Worm (Caenorhabditis elegans) whole organism, L2 larva: ENCODE measurements around the gene C06B8.7.

Experiments used
- C34F6.9 ChIP-seq: fragments of 150-350 bp; optimal IDR thresholded peaks from 2 replicates; lab custom pipeline; 2014; ENCODE audit warnings: missing biosample characterization, missing genetic modification characterization
- F13H6.1 ChIP-seq: sonication (generic microtip); optimal IDR thresholded peaks from 2 replicates; lab custom pipeline; 2016; ENCODE audit warnings: missing genetic modification characterization, missing compliant biosample characterization
- R02D3.7 ChIP-seq: fragments of 150-350 bp; optimal IDR thresholded peaks from 2 replicates; lab custom pipeline; 2014; ENCODE audit warnings: missing biosample characterization, missing genetic modification characterization
- Y55F3AM.14 ChIP-seq: fragments of 200-800 bp; sonication (Bioruptor generic); optimal IDR thresholded peaks from 2 replicates; lab custom pipeline; 2018; ENCODE audit warnings: mild to moderate bottlenecking, missing genetic modification characterization, missing compliant biosample characterization
- alr-1 ChIP-seq: fragments of 150-350 bp; optimal IDR thresholded peaks from 2 replicates; lab custom pipeline; 2014; ENCODE audit warnings: missing biosample characterization, missing genetic modification characterization
- blmp-1 ChIP-seq: sonication (generic microtip); optimal IDR thresholded peaks from 2 replicates; lab custom pipeline; 2017; ENCODE audit warnings: missing genetic modification characterization, mild to moderate bottlenecking, missing compliant biosample characterization, antibody characterized with exemption, moderate library complexity; ENCODE audit not compliant: insufficient read depth
- ceh-16 ChIP-seq: fragments of 150-350 bp; optimal IDR thresholded peaks from 2 replicates; lab custom pipeline; 2014; ENCODE audit warnings: missing biosample characterization, missing genetic modification characterization
- ceh-82 ChIP-seq: fragments of 150-350 bp; optimal IDR thresholded peaks from 2 replicates; lab custom pipeline; 2014; ENCODE audit warnings: missing biosample characterization, missing genetic modification characterization
- crh-2 ChIP-seq: sonication (generic microtip); optimal IDR thresholded peaks from 2 replicates; lab custom pipeline; 2017; ENCODE audit warnings: missing biosample characterization, missing genetic modification characterization
- egl-27 ChIP-seq: sonication (generic microtip); optimal IDR thresholded peaks from 3 replicates; lab custom pipeline; 2017; ENCODE audit warnings: missing biosample characterization, missing genetic modification reagents, missing genetic modification characterization
- elt-3 ChIP-seq: sonication (generic microtip); optimal IDR thresholded peaks from 2 replicates; lab custom pipeline; 2017; ENCODE audit warnings: missing biosample characterization, missing genetic modification characterization
- fos-1 ChIP-seq: fragments of 150-350 bp; optimal IDR thresholded peaks from 2 replicates; lab custom pipeline; 2014; ENCODE audit warnings: missing biosample characterization, missing genetic modification characterization
- gmeb-1 ChIP-seq: fragments of 150-350 bp; optimal IDR thresholded peaks from 2 replicates; lab custom pipeline; 2014; ENCODE audit warnings: missing biosample characterization, missing genetic modification characterization
- lin-11 ChIP-seq: fragments of 150-350 bp; sonication (generic microtip); optimal IDR thresholded peaks from 2 replicates; lab custom pipeline; 2014; ENCODE audit warnings: missing biosample characterization, missing genetic modification characterization, inconsistent platforms, mixed read lengths
- lin-13 ChIP-seq: fragments of 150-350 bp; optimal IDR thresholded peaks from 2 replicates; lab custom pipeline; 2014; ENCODE audit warnings: missing biosample characterization, missing genetic modification reagents, missing genetic modification characterization
- lin-39 ChIP-seq: fragments of 150-350 bp; optimal IDR thresholded peaks from 2 replicates; lab custom pipeline; 2014; ENCODE audit warnings: missing biosample characterization, missing genetic modification reagents, missing genetic modification characterization
- lsy-2 ChIP-seq, 2 experiments: fragments of 150-350 bp in 1 of 2; sonication (generic microtip) in 1 of 2; optimal IDR thresholded peaks; 2 replicates each; lab custom pipeline; 2014 to 2017; ENCODE audit warnings: missing biosample characterization in 2 of 2, missing genetic modification characterization in 2 of 2
- mdl-1 ChIP-seq, 2 experiments: fragments of 150-350 bp in 1 of 2; sonication (generic microtip) in 1 of 2; optimal IDR thresholded peaks; 2 replicates each; lab custom pipeline; 2017; ENCODE audit warnings: missing biosample characterization in 2 of 2, missing genetic modification characterization in 2 of 2
- nhr-11 ChIP-seq: fragments of 150-350 bp; optimal IDR thresholded peaks from 2 replicates; lab custom pipeline; 2014; ENCODE audit warnings: missing biosample characterization, missing genetic modification characterization
- nhr-12 ChIP-seq: fragments of 150-350 bp; optimal IDR thresholded peaks from 2 replicates; lab custom pipeline; 2014; ENCODE audit warnings: missing biosample characterization, missing genetic modification characterization
- nhr-129 ChIP-seq: fragments of 150-350 bp; optimal IDR thresholded peaks from 2 replicates; lab custom pipeline; 2014; ENCODE audit warnings: missing biosample characterization, missing genetic modification characterization
- nhr-23 ChIP-seq: fragments of 150-350 bp; optimal IDR thresholded peaks from 2 replicates; lab custom pipeline; 2014; ENCODE audit warnings: missing biosample characterization, missing genetic modification reagents, missing genetic modification characterization
- nhr-237 ChIP-seq: fragments of 150-350 bp; optimal IDR thresholded peaks from 2 replicates; lab custom pipeline; 2014; ENCODE audit warnings: missing biosample characterization, missing genetic modification characterization
- nhr-25 ChIP-seq: fragments of 150-350 bp; sonication (generic microtip); optimal IDR thresholded peaks from 3 replicates; lab custom pipeline; 2014; ENCODE audit warnings: missing biosample characterization, missing genetic modification characterization
- nhr-77 ChIP-seq: fragments of 150-350 bp; optimal IDR thresholded peaks from 2 replicates; lab custom pipeline; 2014; ENCODE audit warnings: missing biosample characterization, missing genetic modification characterization
- sem-4 ChIP-seq: fragments of 150-350 bp; optimal IDR thresholded peaks from 2 replicates; lab custom pipeline; 2014; ENCODE audit warnings: missing biosample characterization, missing genetic modification reagents, missing genetic modification characterization
- skn-1 ChIP-seq: sonication (generic microtip); optimal IDR thresholded peaks from 2 replicates; lab custom pipeline; 2017; ENCODE audit warnings: missing biosample characterization, missing genetic modification characterization
- sma-9 ChIP-seq, 2 experiments: fragments of 150-350 bp in 1 of 2; sonication (generic microtip) in 1 of 2; optimal IDR thresholded peaks; 2 replicates each; lab custom pipeline; 2014 to 2016; ENCODE audit warnings: missing genetic modification characterization in 2 of 2, mild to moderate bottlenecking in 1 of 2, missing biosample characterization in 1 of 2, missing compliant biosample characterization in 1 of 2, missing genetic modification reagents in 1 of 2, moderate library complexity in 1 of 2
- snpc-4 ChIP-seq: fragments of 150-350 bp; optimal IDR thresholded peaks from 2 replicates; lab custom pipeline; 2014; ENCODE audit warnings: missing biosample characterization, missing genetic modification characterization
- unc-39 ChIP-seq: fragments of 150-350 bp; optimal IDR thresholded peaks from 2 replicates; lab custom pipeline; 2014; ENCODE audit warnings: missing biosample characterization, missing genetic modification characterization
- unc-55 ChIP-seq: fragments of 150-350 bp; sonication (generic microtip); optimal IDR thresholded peaks from 3 replicates; lab custom pipeline; 2014; ENCODE audit warnings: missing biosample characterization, missing genetic modification reagents, missing genetic modification characterization
- zag-1 ChIP-seq: fragments of 150-350 bp; optimal IDR thresholded peaks from 2 replicates; lab custom pipeline; 2014; ENCODE audit warnings: missing biosample characterization, missing genetic modification characterization
- ztf-1 ChIP-seq: fragments of 200-800 bp; sonication (Bioruptor generic); conservative IDR thresholded peaks from 2 replicates; pipeline ENCODE4 v1.3.6; 2022; ENCODE audit warnings: missing genetic modification characterization, missing compliant biosample characterization
- ztf-11 ChIP-seq: sonication (generic microtip); optimal IDR thresholded peaks from 2 replicates; lab custom pipeline; 2017; ENCODE audit warnings: missing biosample characterization, missing genetic modification characterization
- ztf-4 ChIP-seq: fragments of 150-350 bp; optimal IDR thresholded peaks from 2 replicates; lab custom pipeline; 2014; ENCODE audit warnings: missing biosample characterization, missing genetic modification characterization

C06B8.7 gene

DNA sequence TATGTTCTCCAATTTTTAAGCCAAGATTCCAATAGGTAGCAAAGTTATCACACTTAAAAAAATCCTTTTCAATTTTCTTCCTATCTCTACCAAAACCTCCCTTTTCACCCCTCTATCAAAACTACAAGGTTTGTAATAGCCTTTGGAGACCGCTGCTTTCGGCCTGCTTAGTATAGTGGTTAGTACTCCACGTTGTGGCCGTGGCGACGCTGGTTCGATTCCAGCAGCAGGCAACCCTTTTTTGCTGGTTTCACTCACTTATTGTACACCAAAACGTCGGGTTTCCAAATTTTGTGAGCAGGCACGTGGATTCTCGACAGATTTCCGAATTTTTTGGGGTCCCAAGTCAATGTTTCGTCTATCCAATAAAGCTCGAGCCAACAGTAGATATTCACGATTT is 55.3 kb downstream of the C06B8.7 start:
- TF ChIP-seq nhr-11 (no peak), nhr-23 (tag; lab: Kevin White, UChicago) (no peak), lin-11 (tag; lab: Kevin White, UChicago) (no peak), Y55F3AM.14 (GFP tag; lab: Kevin White, UChicago) (no peak), sem-4 (tag; lab: Kevin White, UChicago) (no peak), ceh-16 (tag; lab: Kevin White, UChicago) (no peak), blmp-1 (tag; lab: Kevin White, UChicago) (no peak), snpc-4 (tag; lab: Kevin White, UChicago) (no peak), elt-3 (tag; lab: Kevin White, UChicago) (no peak), nhr-25 (tag; lab: Kevin White, UChicago) (no peak), F13H6.1 (tag; lab: Kevin White, UChicago) (no peak), lin-13 (GFP tag; lab: Kevin White, UChicago) (no peak), nhr-77 (tag; lab: Kevin White, UChicago) (no peak), nhr-129 (peak; percentile 55), lsy-2 (tag; optimal IDR thresholded peaks at IDR 0.05; lab: Kevin White, UChicago) (peak in 1 of 2 experiments; percentile 20), skn-1 (tag; lab: Kevin White, UChicago) (no peak), sma-9 (GFP tag; optimal IDR thresholded peaks at IDR 0.05; lab: Kevin White, UChicago) (peak; percentile 3), sma-9 (tag; optimal IDR thresholded peaks at IDR 0.05; lab: Kevin White, UChicago) (no peak), ztf-11 (tag; lab: Kevin White, UChicago) (no peak), crh-2 (tag; lab: Kevin White, UChicago) (peak; percentile 37), gmeb-1 (peak; percentile 20), unc-39 (no peak), ztf-4 (tag; lab: Kevin White, UChicago) (no peak), ztf-1 (GFP tag; lab: Robert Waterston, UW) (no peak), alr-1 (tag; lab: Kevin White, UChicago) (no peak), R02D3.7 (tag; lab: Kevin White, UChicago) (no peak), unc-55 (peak; percentile 26)

DNA sequence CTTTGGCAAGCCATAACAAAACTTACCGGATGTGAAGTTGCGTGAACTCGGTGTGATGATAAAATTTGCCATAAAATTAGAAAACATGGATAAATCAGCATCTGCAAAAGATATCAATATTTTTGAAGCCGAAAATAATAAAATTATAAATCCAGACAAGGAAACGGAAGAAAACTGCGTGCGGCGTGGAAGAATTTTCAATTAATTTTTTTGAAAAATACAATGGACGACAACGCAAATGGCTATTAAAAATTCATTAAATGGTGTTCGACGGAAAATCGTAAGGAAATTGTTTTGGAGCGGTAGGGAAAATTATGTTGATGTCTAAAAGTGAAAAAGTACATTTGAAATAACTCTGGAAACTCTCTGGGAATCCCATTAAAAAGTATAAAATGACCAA is 60.5 kb downstream of the C06B8.7 start, which contains the start of gene acr-18:
acr-18 (minus strand) TSS at position 101 of the 400 bp plus-strand sequence.
- TF ChIP-seq ztf-1 (GFP tag; lab: Robert Waterston, UW) = no peak
- no peak for TF ChIP-seq sma-9 (GFP tag; optimal IDR thresholded peaks at IDR 0.05; lab: Kevin White, UChicago)
- no peak for TF ChIP-seq sma-9 (tag; optimal IDR thresholded peaks at IDR 0.05; lab: Kevin White, UChicago)
- no peak for TF ChIP-seq blmp-1 (tag; lab: Kevin White, UChicago)
- TF ChIP-seq C34F6.9 = no peak
- no peak for TF ChIP-seq ztf-11 (tag; lab: Kevin White, UChicago)
- no peak for TF ChIP-seq skn-1 (tag; lab: Kevin White, UChicago)
- no peak for TF ChIP-seq nhr-12 (tag; lab: Kevin White, UChicago)
- no peak for TF ChIP-seq ztf-4 (tag; lab: Kevin White, UChicago)
- TF ChIP-seq lin-39 = no peak
- TF ChIP-seq crh-2 (tag; lab: Kevin White, UChicago) = no peak
- no peak for TF ChIP-seq Y55F3AM.14 (GFP tag; lab: Kevin White, UChicago)
- TF ChIP-seq snpc-4 (tag; lab: Kevin White, UChicago) = no peak
- no peak for TF ChIP-seq mdl-1 (tag; optimal IDR thresholded peaks at IDR 0.05; lab: Kevin White, UChicago)
- no peak for TF ChIP-seq zag-1 (tag; lab: Kevin White, UChicago)
- TF ChIP-seq egl-27 = no peak

DNA sequence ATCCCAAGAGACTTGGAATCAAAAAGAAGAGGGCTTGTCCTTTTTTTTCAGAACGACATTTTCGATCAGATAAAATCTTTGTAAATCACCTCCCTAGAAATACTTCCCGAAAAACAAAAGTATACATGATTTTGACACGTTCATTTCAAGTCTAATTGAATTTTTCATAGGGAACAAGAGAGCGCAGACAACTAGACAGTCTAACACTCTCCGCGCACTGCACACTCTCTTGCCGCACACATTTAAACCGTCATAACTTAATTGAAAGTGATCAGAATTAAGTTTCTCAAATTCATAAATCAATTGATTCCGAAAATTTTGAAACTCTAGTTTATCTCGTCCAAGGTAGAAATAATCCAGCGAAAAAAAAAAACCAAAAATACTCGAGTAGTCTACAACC is 61.2 kb downstream of the C06B8.7 start:
- TF ChIP-seq unc-39 = no peak
- no peak for TF ChIP-seq egl-27
- no peak for TF ChIP-seq ztf-11 (tag; lab: Kevin White, UChicago)
- no peak for TF ChIP-seq sma-9 (GFP tag; optimal IDR thresholded peaks at IDR 0.05; lab: Kevin White, UChicago)
- no peak for TF ChIP-seq sma-9 (tag; optimal IDR thresholded peaks at IDR 0.05; lab: Kevin White, UChicago)
- no peak for TF ChIP-seq gmeb-1
- TF ChIP-seq fos-1 (tag; lab: Kevin White, UChicago) = no peak
- no peak for TF ChIP-seq R02D3.7 (tag; lab: Kevin White, UChicago)
- no peak for TF ChIP-seq nhr-129
- no peak for TF ChIP-seq nhr-237
- TF ChIP-seq ceh-82 (tag; lab: Kevin White, UChicago) = no peak
- no peak for TF ChIP-seq lsy-2 (tag; optimal IDR thresholded peaks at IDR 0.05; lab: Kevin White, UChicago)
- no peak for TF ChIP-seq nhr-77 (tag; lab: Kevin White, UChicago)
